Fruit fly (Drosophila melanogaster) whole organism, embryonic: Measurements from ENCODE around the gene CG5255.
A peak's percentile ranks its signal among the peaks of the same experiment; 100 is the strongest.

ENCODE experiments used
- BtbVII ChIP-seq: fragments of 200-800 bp; sonication (Bioruptor generic); optimal IDR thresholded peaks from 3 replicates; lab custom pipeline; 2017; ENCODE audit warnings: missing biosample characterization, mild to moderate bottlenecking, missing genetic modification characterization
- C15 ChIP-seq: fragments of 200-800 bp; sonication (Bioruptor generic); IDR thresholded peaks from 3 replicates; pipeline ENCODE4 v1.3.6; 2022; ENCODE audit warnings: missing biosample characterization, missing genetic modification characterization
- CG10274 ChIP-seq: fragments of 200-800 bp; sonication (Bioruptor generic); optimal IDR thresholded peaks from 3 replicates; lab custom pipeline; 2017; ENCODE audit warnings: missing biosample characterization, mild to moderate bottlenecking, missing genetic modification characterization
- CG10321 ChIP-seq: fragments of 200-800 bp; sonication (Bioruptor generic); IDR thresholded peaks from 2 replicates; pipeline ENCODE4 v1.3.6; 2022; ENCODE audit warnings: missing biosample characterization, missing genetic modification characterization
- CG10366 ChIP-seq: fragments of 200-800 bp; sonication (Bioruptor generic); IDR thresholded peaks from 2 replicates; pipeline ENCODE4 v1.3.6; 2022; ENCODE audit warnings: missing biosample characterization, missing genetic modification characterization
- CG11085 ChIP-seq: fragments of 200-800 bp; sonication (Bioruptor generic); IDR thresholded peaks from 2 replicates; pipeline ENCODE4 v1.3.6; 2022; ENCODE audit warnings: missing biosample characterization, missing genetic modification characterization
- CG11093 ChIP-seq: fragments of 200-800 bp; sonication (Bioruptor generic); IDR thresholded peaks from 3 replicates; pipeline ENCODE4 v1.3.6; 2022; ENCODE audit warnings: missing biosample characterization, missing genetic modification characterization
- CG11456 ChIP-seq: fragments of 200-800 bp; sonication (Bioruptor generic); IDR thresholded peaks from 3 replicates; pipeline ENCODE4 v1.3.6; 2022; ENCODE audit warnings: missing biosample characterization, missing genetic modification characterization
- CG11696 ChIP-seq: fragments of 200-800 bp; sonication (Bioruptor generic); IDR thresholded peaks from 2 replicates; pipeline ENCODE4 v1.3.6; 2022; ENCODE audit warnings: missing biosample characterization, missing genetic modification characterization
- CG12391 ChIP-seq: fragments of 200-800 bp; sonication (Bioruptor generic); optimal IDR thresholded peaks from 3 replicates; lab custom pipeline; 2018; ENCODE audit warnings: missing biosample characterization, mild to moderate bottlenecking, missing genetic modification characterization, moderate library complexity
- CG13296 ChIP-seq: fragments of 200-800 bp; sonication (Bioruptor generic); optimal IDR thresholded peaks from 3 replicates; lab custom pipeline; 2018; ENCODE audit warnings: missing biosample characterization, mild to moderate bottlenecking, missing genetic modification characterization
- CG15479 ChIP-seq: fragments of 200-800 bp; sonication (Bioruptor generic); optimal IDR thresholded peaks from 3 replicates; lab custom pipeline; 2019; ENCODE audit warnings: missing biosample characterization, mild to moderate bottlenecking, missing genetic modification characterization, moderate library complexity
- CG15514 ChIP-seq: fragments of 200-800 bp; sonication (Bioruptor generic); optimal IDR thresholded peaks from 3 replicates; lab custom pipeline; 2017; ENCODE audit warnings: missing biosample characterization, missing genetic modification characterization, mild to moderate bottlenecking, moderate library complexity, missing genetic modification reagents
- CG16863 ChIP-seq: fragments of 200-800 bp; sonication (Bioruptor generic); optimal IDR thresholded peaks from 3 replicates; lab custom pipeline; 2016; ENCODE audit warnings: missing biosample characterization, missing genetic modification characterization
- CG17359 ChIP-seq: fragments of 200-800 bp; sonication (Bioruptor generic); optimal IDR thresholded peaks from 3 replicates; lab custom pipeline; 2018; ENCODE audit warnings: missing biosample characterization, mild to moderate bottlenecking, missing genetic modification characterization, moderate library complexity
- CG2875 ChIP-seq: fragments of 200-800 bp; sonication (Bioruptor generic); optimal IDR thresholded peaks from 2 replicates; lab custom pipeline; 2017; ENCODE audit warnings: missing biosample characterization, mild to moderate bottlenecking, missing genetic modification characterization, missing genetic modification reagents
- CG2889 ChIP-seq: fragments of 200-800 bp; sonication (Bioruptor generic); IDR thresholded peaks from 3 replicates; pipeline ENCODE4 v1.3.6; 2022; ENCODE audit warnings: missing biosample characterization, missing genetic modification characterization
- CG3163 ChIP-seq: fragments of 200-800 bp; sonication (Bioruptor generic); optimal IDR thresholded peaks from 3 replicates; lab custom pipeline; 2016; ENCODE audit warnings: missing biosample characterization, missing genetic modification characterization
- CG4282 ChIP-seq: fragments of 200-800 bp; sonication (Bioruptor generic); optimal IDR thresholded peaks from 2 replicates; lab custom pipeline; 2016; ENCODE audit warnings: missing biosample characterization, missing genetic modification characterization
- CG6765 ChIP-seq: fragments of 200-800 bp; sonication (Bioruptor generic); optimal IDR thresholded peaks from 3 replicates; lab custom pipeline; 2017; ENCODE audit warnings: missing biosample characterization, mild to moderate bottlenecking, missing genetic modification characterization
- CG7357 ChIP-seq: fragments of 200-800 bp; sonication (Bioruptor generic); IDR thresholded peaks from 3 replicates; pipeline ENCODE4 v1.3.6; 2022; ENCODE audit warnings: missing biosample characterization, missing genetic modification characterization
- CG9609 ChIP-seq: fragments of 200-800 bp; sonication (Bioruptor generic); optimal IDR thresholded peaks from 3 replicates; lab custom pipeline; 2016; ENCODE audit warnings: missing biosample characterization, missing genetic modification characterization
- ERR ChIP-seq: fragments of 200-800 bp; sonication (Bioruptor generic); optimal IDR thresholded peaks from 2 replicates; lab custom pipeline; 2016; ENCODE audit warnings: missing biosample characterization, missing genetic modification characterization
- Eip74EF ChIP-seq, 2 experiments: fragments of 200-800 bp in 1 of 2; fragments of >200 bp in 1 of 2; sonication (Bioruptor generic) in 1 of 2; optimal IDR thresholded peaks; 2 replicates each; lab custom pipeline; 2017 to 2019; ENCODE audit warnings: missing biosample characterization in 2 of 2, missing genetic modification characterization in 2 of 2, mild to moderate bottlenecking in 1 of 2, moderate library complexity in 1 of 2
- Fer2 ChIP-seq: fragments of 200-800 bp; sonication (Bioruptor generic); optimal IDR thresholded peaks from 2 replicates; lab custom pipeline; 2018; ENCODE audit warnings: missing biosample characterization, mild to moderate bottlenecking, missing genetic modification characterization, moderate library complexity
- Gug ChIP-seq: fragments of 200-800 bp; sonication (Bioruptor generic); IDR thresholded peaks from 4 replicates; pipeline ENCODE4 v1.3.6; 2022; ENCODE audit warnings: missing biosample characterization, missing genetic modification characterization
- H15 ChIP-seq: fragments of 200-800 bp; sonication (Bioruptor generic); IDR thresholded peaks from 3 replicates; pipeline ENCODE4 v1.3.6; 2022; ENCODE audit warnings: missing biosample characterization, missing genetic modification characterization
- HLH54F ChIP-seq: fragments of 200-800 bp; sonication (Bioruptor generic); optimal IDR thresholded peaks from 3 replicates; lab custom pipeline; 2016; ENCODE audit warnings: missing biosample characterization, missing genetic modification characterization
- Hr78 ChIP-seq, 2 experiments: fragments of 200-800 bp in 1 of 2; fragments of >200 bp in 1 of 2; sonication (Bioruptor generic) in 1 of 2; optimal IDR thresholded peaks; 2 replicates each; lab custom pipeline; 2017 to 2019; ENCODE audit warnings: missing biosample characterization in 2 of 2, missing genetic modification characterization in 2 of 2, mild to moderate bottlenecking in 1 of 2, moderate library complexity in 1 of 2
- Kr ChIP-seq: fragments of 200-800 bp; sonication (Bioruptor generic); optimal IDR thresholded peaks from 2 replicates; lab custom pipeline; 2017; ENCODE audit warnings: missing biosample characterization, mild to moderate bottlenecking, missing genetic modification characterization
- MTF-1 ChIP-seq: fragments of 200-800 bp; sonication (Bioruptor generic); optimal IDR thresholded peaks from 2 replicates; lab custom pipeline; 2018; ENCODE audit warnings: missing biosample characterization, mild to moderate bottlenecking, missing genetic modification characterization, borderline replicate concordance
- Med ChIP-seq: fragments of 200-800 bp; sonication (Bioruptor generic); peaks from one replicate; lab custom pipeline; 2016; ENCODE audit warnings: missing biosample characterization, missing genetic modification characterization, mild to moderate bottlenecking, inconsistent platforms, moderate library complexity
- Oaz ChIP-seq: fragments of 200-800 bp; sonication (Bioruptor generic); IDR thresholded peaks from 2 replicates; pipeline ENCODE4 v1.3.6; 2022; ENCODE audit warnings: missing biosample characterization, missing genetic modification characterization
- Sry-δ ChIP-seq: fragments of 200-800 bp; sonication (Bioruptor generic); optimal IDR thresholded peaks from 2 replicates; lab custom pipeline; 2016; ENCODE audit warnings: missing biosample characterization, missing genetic modification characterization
- Stat92E ChIP-seq, 3 experiments: fragments of >200 bp in 2 of 3; fragments of 200-800 bp in 1 of 3; sonication (Bioruptor generic) in 1 of 3; optimal IDR thresholded peaks; 2 replicates each; lab custom pipeline; 2017 to 2019; ENCODE audit warnings: missing biosample characterization in 3 of 3, missing genetic modification characterization in 3 of 3, mild to moderate bottlenecking in 1 of 3, moderate library complexity in 1 of 3
- YL-1 ChIP-seq: fragments of 200-800 bp; sonication (Bioruptor generic); optimal IDR thresholded peaks from 3 replicates; lab custom pipeline; 2017; ENCODE audit warnings: missing biosample characterization, mild to moderate bottlenecking, missing genetic modification characterization
- ab ChIP-seq: fragments of 200-800 bp; sonication (Bioruptor generic); optimal IDR thresholded peaks from 2 replicates; lab custom pipeline; 2016; ENCODE audit warnings: missing biosample characterization, missing genetic modification characterization
- az2 ChIP-seq: fragments of 200-800 bp; sonication (Bioruptor generic); optimal IDR thresholded peaks from 3 replicates; lab custom pipeline; 2016; ENCODE audit warnings: missing biosample characterization, missing genetic modification characterization
- dmrt99B ChIP-seq: fragments of 200-800 bp; sonication (Bioruptor generic); optimal IDR thresholded peaks from 2 replicates; lab custom pipeline; 2018; ENCODE audit warnings: missing biosample characterization, mild to moderate bottlenecking, missing genetic modification characterization, moderate library complexity
- fru ChIP-seq: fragments of >200 bp; optimal IDR thresholded peaks from 2 replicates; lab custom pipeline; 2017
- hb ChIP-seq: fragments of 200-800 bp; sonication (Bioruptor generic); IDR thresholded peaks from 3 replicates; pipeline ENCODE4 v1.3.6; 2022; ENCODE audit warnings: missing biosample characterization, missing genetic modification characterization; ENCODE audit not compliant: partially characterized antibody
- hkb ChIP-seq, 2 experiments: fragments of 200-800 bp in 1 of 2; fragments of >200 bp in 1 of 2; sonication (Bioruptor generic) in 1 of 2; IDR thresholded peaks in 1 of 2; optimal IDR thresholded peaks in 1 of 2; 2 replicates each; pipeline versions ENCODE4 v1.3.6 to Lab custom; 2017 to 2022; ENCODE audit warnings: missing biosample characterization in 1 of 2, missing genetic modification characterization in 1 of 2
- inv ChIP-seq: fragments of 200-800 bp; sonication (Bioruptor generic); IDR thresholded peaks from 2 replicates; pipeline ENCODE4 v1.3.6; 2022; ENCODE audit warnings: missing biosample characterization, missing genetic modification characterization; ENCODE audit not compliant: partially characterized antibody
- kah ChIP-seq: fragments of 200-800 bp; sonication (Bioruptor generic); optimal IDR thresholded peaks from 2 replicates; lab custom pipeline; 2018; ENCODE audit warnings: missing biosample characterization, mild to moderate bottlenecking, missing genetic modification characterization
- mld ChIP-seq: fragments of 200-800 bp; sonication (Bioruptor generic); IDR thresholded peaks from 3 replicates; pipeline ENCODE4 v1.3.6; 2022; ENCODE audit warnings: missing biosample characterization, missing genetic modification characterization; ENCODE audit not compliant: partially characterized antibody
- nerfin-2 ChIP-seq: fragments of 200-800 bp; sonication (Bioruptor generic); IDR thresholded peaks from 2 replicates; pipeline ENCODE4 v1.3.6; 2022; ENCODE audit warnings: missing biosample characterization, missing genetic modification characterization; ENCODE audit not compliant: partially characterized antibody
- pfk ChIP-seq: fragments of 200-800 bp; sonication (Bioruptor generic); optimal IDR thresholded peaks from 2 replicates; lab custom pipeline; 2018; ENCODE audit warnings: missing biosample characterization, mild to moderate bottlenecking, missing genetic modification characterization, moderate library complexity
- ro ChIP-seq: fragments of 200-800 bp; sonication (Bioruptor generic); IDR thresholded peaks from 2 replicates; pipeline ENCODE4 v1.3.6; 2022; ENCODE audit warnings: missing biosample characterization, missing genetic modification characterization
- vvl ChIP-seq: fragments of 200-800 bp; sonication (Bioruptor generic); IDR thresholded peaks from 2 replicates; pipeline ENCODE4 v1.3.6; 2022; ENCODE audit warnings: missing biosample characterization, missing genetic modification characterization
- zfh1 ChIP-seq: fragments of 200-800 bp; sonication (Bioruptor generic); IDR thresholded peaks from 3 replicates; pipeline ENCODE4 v1.3.6; 2022; ENCODE audit warnings: missing biosample characterization, missing genetic modification characterization

Gene CG5255

DNA sequence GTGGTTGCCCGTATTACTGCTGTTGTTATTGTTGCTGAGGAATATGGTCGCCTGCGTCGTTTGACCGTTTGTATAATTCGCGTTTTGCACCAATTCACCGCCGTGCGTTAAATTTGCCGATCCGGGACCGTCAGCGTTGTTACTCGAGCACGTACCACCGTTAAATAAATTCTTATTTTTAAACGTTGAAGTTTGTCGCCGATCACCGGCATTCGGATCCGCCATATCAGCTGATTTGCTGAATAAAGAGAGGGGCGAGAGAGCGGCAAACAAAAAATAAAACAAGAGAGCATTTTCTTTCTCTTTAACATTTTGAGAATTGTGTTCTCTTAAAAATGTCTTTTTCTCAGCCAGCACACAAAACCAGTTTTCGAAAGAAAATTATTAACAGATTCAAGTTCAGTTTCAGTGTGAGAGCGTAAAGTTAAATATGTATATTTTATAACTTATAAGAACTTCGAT lies 18.7 kb upstream of the CG5255 start (continued):
- TF ChIP-seq MTF-1 (no peak), CG10366 (no peak), nerfin-2 (GFP tag; lab: Robert Waterston, UW) (no peak; the same call in 1 of the 2 replicates), pfk (no peak), CG7357 (no peak), fru (no peak), CG17359 (tag; lab: Kevin White, UChicago) (no peak), CG15514 (GFP tag; lab: Kevin White, UChicago) (no peak), CG2889 (no peak), Sry-δ (GFP tag; lab: Kevin White, UChicago) (no peak), Med (peak; percentile 90), Hr78 (GFP tag; optimal IDR thresholded peaks at IDR 0.05; lab: Kevin White, UChicago) (no peak), dmrt99B (tag; lab: Kevin White, UChicago) (no peak), CG9609 (GFP tag; lab: Kevin White, UChicago) (no peak), CG10274 (GFP tag; lab: Kevin White, UChicago) (no peak), ab (GFP tag; lab: Kevin White, UChicago) (no peak), CG3163 (peak; percentile 96), HLH54F (GFP tag; lab: Kevin White, UChicago) (no peak), CG11085 (GFP tag; lab: Robert Waterston, UW) (0 out of 2 replicates have a peak, but pooled peaks have one; percentile 22), kah (GFP tag; lab: Kevin White, UChicago) (no peak), H15 (no peak), CG13296 (GFP tag; lab: Kevin White, UChicago) (peak; percentile 18), Kr (no peak), Fer2 (tag; lab: Kevin White, UChicago) (no peak), mld (GFP tag; lab: Robert Waterston, UW) (no peak), C15 (GFP tag; lab: Robert Waterston, UW) (no peak), Oaz (GFP tag; lab: Robert Waterston, UW) (no peak), CG11456 (GFP tag; lab: Robert Waterston, UW) (no peak), Eip74EF (GFP tag; optimal IDR thresholded peaks at IDR 0.05; lab: Kevin White, UChicago) (peak in 1 of 2 experiments; percentile 7), Stat92E (GFP tag; optimal IDR thresholded peaks at IDR 0.05; lab: Kevin White, UChicago) (no peak), Gug (GFP tag; lab: Robert Waterston, UW) (no peak), inv (GFP tag; lab: Robert Waterston, UW) (peak; percentile 39; the same call in 1 of the 2 replicates), CG15479 (GFP tag; lab: Kevin White, UChicago) (no peak), hb (GFP tag; lab: Robert Waterston, UW) (no peak), CG4282 (GFP tag; lab: Kevin White, UChicago) (no peak), vvl (GFP tag; lab: Robert Waterston, UW) (no peak), hkb (optimal IDR thresholded peaks at IDR 0.05; lab: Kevin White, UChicago) (no peak), hkb (GFP tag; IDR thresholded peaks at IDR 0.05; lab: Robert Waterston, UW) (no peak), ERR (GFP tag; lab: Kevin White, UChicago) (no peak), YL-1 (no peak), BtbVII (GFP tag; lab: Kevin White, UChicago) (no peak), CG11696 (GFP tag; lab: Robert Waterston, UW) (no peak), CG10321 (GFP tag; lab: Robert Waterston, UW) (no peak), CG11093 (GFP tag; lab: Robert Waterston, UW) (no peak), CG16863 (GFP tag; lab: Kevin White, UChicago) (no peak), CG6765 (no peak), ro (GFP tag; lab: Robert Waterston, UW) (no peak), CG2875 (GFP tag; lab: Kevin White, UChicago) (no peak), az2 (GFP tag; lab: Kevin White, UChicago) (no peak), CG12391 (no peak), zfh1 (GFP tag; lab: Robert Waterston, UW) (no peak)
